Fruit fly (Drosophila melanogaster) whole organism, prepupa: ENCODE measurements around the gene RhoU.

Experiments
- Blimp-1 ChIP-seq: fragments of 200-800 bp; sonication (Bioruptor generic); optimal IDR thresholded peaks from 3 replicates; lab custom pipeline; 2017; ENCODE audit warnings: missing biosample characterization, missing genetic modification characterization, mild to moderate bottlenecking, moderate library complexity, missing genetic modification reagents
- CG10631 ChIP-seq: fragments of 200-800 bp; sonication (Bioruptor generic); optimal IDR thresholded peaks from 2 replicates; lab custom pipeline; 2016; ENCODE audit warnings: missing biosample characterization, missing genetic modification characterization
- CG10669 ChIP-seq: fragments of 200-800 bp; sonication (Bioruptor generic); optimal IDR thresholded peaks from 3 replicates; lab custom pipeline; 2018; ENCODE audit warnings: missing biosample characterization, mild to moderate bottlenecking, missing genetic modification characterization, moderate library complexity
- CG11762 ChIP-seq: fragments of 200-800 bp; sonication (Bioruptor generic); optimal IDR thresholded peaks from 3 replicates; lab custom pipeline; 2016; ENCODE audit warnings: missing biosample characterization, missing genetic modification characterization; ENCODE audit not compliant: insufficient read depth
- CG1621 ChIP-seq: fragments of 200-800 bp; sonication (Bioruptor generic); optimal IDR thresholded peaks from 3 replicates; lab custom pipeline; 2018; ENCODE audit warnings: missing biosample characterization, mild to moderate bottlenecking, missing genetic modification characterization
- CG16779 ChIP-seq: fragments of 200-800 bp; sonication (Bioruptor generic); optimal IDR thresholded peaks from 3 replicates; lab custom pipeline; 2017; ENCODE audit warnings: missing biosample characterization, mild to moderate bottlenecking, missing genetic modification characterization
- CG3032 ChIP-seq: fragments of 200-800 bp; optimal IDR thresholded peaks from 2 replicates; lab custom pipeline; 2019; ENCODE audit warnings: missing biosample characterization, mild to moderate bottlenecking, missing genetic modification characterization, moderate library complexity
- CG32006 ChIP-seq: fragments of 200-800 bp; sonication (Bioruptor generic); optimal IDR thresholded peaks from 3 replicates; lab custom pipeline; 2017; ENCODE audit warnings: missing biosample characterization, mild to moderate bottlenecking, missing genetic modification characterization
- CG34406 ChIP-seq: fragments of 200-800 bp; sonication (Bioruptor generic); optimal IDR thresholded peaks from 3 replicates; lab custom pipeline; 2016; ENCODE audit warnings: missing biosample characterization, missing genetic modification characterization
- CG4318 ChIP-seq: fragments of 200-800 bp; sonication (Bioruptor generic); optimal IDR thresholded peaks from 3 replicates; lab custom pipeline; 2017; ENCODE audit warnings: missing biosample characterization, mild to moderate bottlenecking, missing genetic modification characterization
- CG6163 ChIP-seq: fragments of 200-800 bp; sonication (Bioruptor generic); IDR thresholded peaks from 3 replicates; pipeline ENCODE4 v1.3.6; 2022; ENCODE audit warnings: missing biosample characterization, missing genetic modification characterization
- CG6276 ChIP-seq: fragments of 200-800 bp; sonication (Bioruptor generic); optimal IDR thresholded peaks from 2 replicates; lab custom pipeline; 2017; ENCODE audit warnings: missing biosample characterization, mild to moderate bottlenecking, missing genetic modification characterization
- CG6808 ChIP-seq: fragments of 200-800 bp; sonication (Bioruptor generic); optimal IDR thresholded peaks from 3 replicates; lab custom pipeline; 2017; ENCODE audit warnings: missing biosample characterization, missing genetic modification characterization, mild to moderate bottlenecking, moderate library complexity, missing genetic modification reagents
- CG7368 ChIP-seq: fragments of 200-800 bp; sonication (Bioruptor generic); optimal IDR thresholded peaks from 3 replicates; lab custom pipeline; 2016; ENCODE audit warnings: missing biosample characterization, missing genetic modification characterization
- CG8319 ChIP-seq: fragments of 200-800 bp; sonication (Bioruptor generic); optimal IDR thresholded peaks from 3 replicates; lab custom pipeline; 2016; ENCODE audit warnings: missing biosample characterization, missing genetic modification characterization
- CG8632 ChIP-seq: fragments of 200-800 bp; sonication (Bioruptor generic); optimal IDR thresholded peaks from 3 replicates; lab custom pipeline; 2016; ENCODE audit warnings: missing biosample characterization, missing genetic modification characterization
- Eip78C ChIP-seq: fragments of 200-800 bp; sonication (Bioruptor generic); peaks from one replicate; lab custom pipeline; 2016; ENCODE audit warnings: missing biosample characterization, missing genetic modification characterization
- Ets21C ChIP-seq: fragments of 200-800 bp; sonication (Bioruptor generic); optimal IDR thresholded peaks from 3 replicates; lab custom pipeline; 2016; ENCODE audit warnings: missing biosample characterization, missing genetic modification characterization
- Ets96B ChIP-seq: fragments of 200-800 bp; optimal IDR thresholded peaks from 2 replicates; lab custom pipeline; 2019; ENCODE audit warnings: missing biosample characterization, mild to moderate bottlenecking, missing genetic modification characterization, moderate library complexity
- Hr39 ChIP-seq: fragments of 200-800 bp; sonication (Bioruptor generic); optimal IDR thresholded peaks from 2 replicates; lab custom pipeline; 2016; ENCODE audit warnings: missing biosample characterization, missing genetic modification characterization
- Lpt ChIP-seq: fragments of 200-800 bp; sonication (Bioruptor generic); optimal IDR thresholded peaks from 3 replicates; lab custom pipeline; 2016; ENCODE audit warnings: missing biosample characterization, missing genetic modification characterization
- Met ChIP-seq: fragments of 200-800 bp; sonication (Bioruptor generic); optimal IDR thresholded peaks from 3 replicates; lab custom pipeline; 2016; ENCODE audit warnings: missing biosample characterization, missing genetic modification characterization
- OdsH ChIP-seq: fragments of 200-800 bp; sonication (Bioruptor generic); optimal IDR thresholded peaks from 3 replicates; lab custom pipeline; 2016; ENCODE audit warnings: missing biosample characterization, missing genetic modification characterization
- Smox ChIP-seq: fragments of 200-800 bp; sonication (Bioruptor generic); optimal IDR thresholded peaks from 3 replicates; lab custom pipeline; 2016; ENCODE audit warnings: missing biosample characterization, missing genetic modification characterization
- Sox102F ChIP-seq: fragments of 200-800 bp; sonication (Bioruptor generic); optimal IDR thresholded peaks from 2 replicates; lab custom pipeline; 2016; ENCODE audit warnings: missing biosample characterization, mild to moderate bottlenecking, missing genetic modification characterization
- Sox14 ChIP-seq: fragments of 200-800 bp; sonication (Bioruptor generic); optimal IDR thresholded peaks from 3 replicates; lab custom pipeline; 2016; ENCODE audit warnings: missing biosample characterization, missing genetic modification characterization
- Sox15 ChIP-seq: fragments of 200-800 bp; sonication (Bioruptor generic); optimal IDR thresholded peaks from 3 replicates; lab custom pipeline; 2016; ENCODE audit warnings: missing biosample characterization, missing genetic modification characterization
- achi ChIP-seq: fragments of 200-800 bp; sonication (Bioruptor generic); optimal IDR thresholded peaks from 3 replicates; lab custom pipeline; 2016; ENCODE audit warnings: missing biosample characterization, missing genetic modification characterization
- acj6 ChIP-seq: fragments of 200-800 bp; sonication (Bioruptor generic); optimal IDR thresholded peaks from 3 replicates; lab custom pipeline; 2016; ENCODE audit warnings: missing biosample characterization, missing genetic modification characterization
- cyc ChIP-seq: fragments of 200-800 bp; sonication (Bioruptor generic); optimal IDR thresholded peaks from 3 replicates; lab custom pipeline; 2016; ENCODE audit warnings: missing biosample characterization, missing genetic modification characterization
- dac ChIP-seq: fragments of 200-800 bp; sonication (Bioruptor generic); optimal IDR thresholded peaks from 2 replicates; lab custom pipeline; 2017; ENCODE audit warnings: missing biosample characterization, mild to moderate bottlenecking, missing genetic modification characterization
- dsx ChIP-seq: fragments of 200-800 bp; optimal IDR thresholded peaks from 3 replicates; lab custom pipeline; 2019; ENCODE audit warnings: missing biosample characterization, mild to moderate bottlenecking, missing genetic modification characterization, moderate library complexity; ENCODE audit not compliant: poor library complexity, severe bottlenecking
- fd59A ChIP-seq: fragments of 200-800 bp; sonication (Bioruptor generic); optimal IDR thresholded peaks from 2 replicates; lab custom pipeline; 2017; ENCODE audit warnings: missing biosample characterization, mild to moderate bottlenecking, missing genetic modification characterization, missing genetic modification reagents
- fd85E ChIP-seq: fragments of 200-800 bp; sonication (Bioruptor generic); optimal IDR thresholded peaks from 3 replicates; lab custom pipeline; 2016; ENCODE audit warnings: missing biosample characterization, missing genetic modification characterization
- fkh ChIP-seq: fragments of 200-800 bp; sonication (Bioruptor generic); optimal IDR thresholded peaks from 3 replicates; lab custom pipeline; 2017; ENCODE audit warnings: missing biosample characterization, mild to moderate bottlenecking, missing genetic modification characterization, moderate library complexity
- lz ChIP-seq: fragments of 200-800 bp; sonication (Bioruptor generic); optimal IDR thresholded peaks from 3 replicates; lab custom pipeline; 2016; ENCODE audit warnings: missing biosample characterization, missing genetic modification characterization
- pdm3 ChIP-seq: fragments of 200-800 bp; sonication (Bioruptor generic); optimal IDR thresholded peaks from 3 replicates; lab custom pipeline; 2016; ENCODE audit warnings: missing biosample characterization, missing genetic modification characterization
- ss ChIP-seq, 2 experiments: fragments of 200-800 bp; sonication (Bioruptor generic); optimal IDR thresholded peaks; 2 replicates in 1 of 2; 3 replicates in 1 of 2; lab custom pipeline; 2017 to 2018; ENCODE audit warnings: mild to moderate bottlenecking in 2 of 2, missing biosample characterization in 2 of 2, missing genetic modification characterization in 2 of 2, moderate library complexity in 1 of 2
- svp ChIP-seq: fragments of 200-800 bp; sonication (Bioruptor generic); peaks from one replicate; lab custom pipeline; 2016; ENCODE audit warnings: missing biosample characterization, missing genetic modification characterization
- vri ChIP-seq: fragments of 200-800 bp; sonication (Bioruptor generic); optimal IDR thresholded peaks from 3 replicates; lab custom pipeline; 2016; ENCODE audit warnings: missing biosample characterization, mild to moderate bottlenecking, missing genetic modification characterization

The RhoU gene

dm6 chrX:10127204-10127603 is 40.9 kb downstream of the RhoU start (continued):
- TF ChIP-seq CG4318 (peak; percentile 6), Hr39 (GFP tag; lab: Kevin White, UChicago) (no peak), cyc (no peak), pdm3 (GFP tag; lab: Kevin White, UChicago) (no peak), CG10631 (GFP tag; lab: Kevin White, UChicago) (no peak), Ets21C (GFP tag; lab: Kevin White, UChicago) (no peak), CG8319 (GFP tag; lab: Kevin White, UChicago) (no peak), CG3032 (tag; lab: Kevin White, UChicago) (no peak), achi (no peak), lz (GFP tag; lab: Kevin White, UChicago) (no peak), CG8632 (no peak), CG10669 (GFP tag; lab: Kevin White, UChicago) (no peak), fd85E (GFP tag; lab: Kevin White, UChicago) (no peak), CG6163 (0 out of 3 replicates have a peak, but pooled peaks have one; percentile 45)

DNA sequence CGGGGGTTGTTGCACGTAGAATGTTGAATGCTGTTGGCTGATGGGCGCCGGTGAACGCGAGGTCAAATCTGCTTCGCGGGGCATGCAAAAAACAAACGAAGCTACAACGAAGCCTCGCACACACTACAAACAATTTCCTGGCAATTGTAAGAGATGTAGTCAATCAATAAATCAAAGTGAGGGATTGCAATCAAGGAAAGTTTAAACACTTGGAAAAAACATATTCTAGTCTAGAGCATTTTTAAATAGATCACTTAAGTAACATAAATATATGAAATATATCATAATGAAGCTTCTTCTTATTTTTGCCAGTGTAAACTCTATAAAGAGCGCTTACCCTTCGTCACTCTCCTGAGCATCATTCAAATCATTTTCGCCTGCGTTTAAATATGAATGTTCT is 51.3 kb downstream of the RhoU start:
- TF ChIP-seq svp (peak; percentile 64), CG6276 (no peak), CG11762 (GFP tag; lab: Kevin White, UChicago) (no peak), CG6808 (GFP tag; lab: Kevin White, UChicago) (peak; percentile 12), acj6 (peak; percentile 2), Smox (peak; percentile 6), cyc (no peak), Sox14 (GFP tag; lab: Kevin White, UChicago) (no peak), OdsH (GFP tag; lab: Kevin White, UChicago) (no peak), dsx (GFP tag; lab: Kevin White, UChicago) (no peak), CG16779 (tag; lab: Kevin White, UChicago) (no peak), CG10631 (GFP tag; lab: Kevin White, UChicago) (peak; percentile 1), achi (no peak), CG8319 (GFP tag; lab: Kevin White, UChicago) (no peak), Ets96B (tag; lab: Kevin White, UChicago) (peak; percentile 32), CG1621 (tag; lab: Kevin White, UChicago) (no peak), Eip78C (GFP tag; lab: Kevin White, UChicago) (peak; percentile 68), CG7368 (GFP tag; lab: Kevin White, UChicago) (no peak), CG8632 (no peak), fkh (GFP tag; lab: Kevin White, UChicago) (no peak), CG32006 (GFP tag; lab: Kevin White, UChicago) (peak; percentile 20)
- TF ChIP-seq, all 60 proteins: peak for 8

DNA sequence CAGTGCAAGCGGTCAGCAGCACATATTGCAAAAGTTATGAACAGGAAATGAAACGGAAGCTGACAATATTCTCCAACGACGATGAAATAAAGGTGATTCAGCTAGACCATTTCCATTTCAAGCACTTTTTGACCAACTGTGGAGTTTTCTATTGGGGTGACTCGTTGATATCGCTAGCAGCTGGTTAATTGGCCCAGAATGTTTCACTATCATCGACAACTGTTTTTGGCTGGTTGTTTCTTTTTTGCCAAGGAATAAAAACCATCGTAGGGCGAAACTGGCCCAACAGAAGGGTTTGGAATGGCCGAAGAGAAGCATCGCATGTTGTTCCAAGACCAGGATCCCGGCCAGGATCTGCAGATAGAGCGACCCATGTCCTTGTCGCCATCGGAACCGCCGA is 67.0 kb downstream of the RhoU start, which contains the start of gene CG12645:
CG12645 (plus strand) TSS at position 301 of the 400 bp plus-strand sequence.
- no peak for TF ChIP-seq dac
- TF ChIP-seq Lpt (GFP tag; lab: Kevin White, UChicago) = no peak
- no peak for TF ChIP-seq CG11762 (GFP tag; lab: Kevin White, UChicago)
- no peak for TF ChIP-seq ss (GFP tag; optimal IDR thresholded peaks at IDR 0.05; lab: Kevin White, UChicago)
- TF ChIP-seq Sox102F (GFP tag; lab: Kevin White, UChicago) = no peak
- no peak for TF ChIP-seq cyc
- TF ChIP-seq Sox14 (GFP tag; lab: Kevin White, UChicago) = no peak
- TF ChIP-seq CG34406 (GFP tag; lab: Kevin White, UChicago) = no peak
- no peak for TF ChIP-seq fd85E (GFP tag; lab: Kevin White, UChicago)
- no peak for TF ChIP-seq pdm3 (GFP tag; lab: Kevin White, UChicago)
- TF ChIP-seq Met = no peak
- TF ChIP-seq CG6808 (GFP tag; lab: Kevin White, UChicago) = no peak
- no peak for TF ChIP-seq Sox15 (GFP tag; lab: Kevin White, UChicago)
- TF ChIP-seq fd59A (GFP tag; lab: Kevin White, UChicago) = no peak
- TF ChIP-seq Eip78C (GFP tag; lab: Kevin White, UChicago) = no peak
- TF ChIP-seq vri (GFP tag; lab: Kevin White, UChicago) = no peak
- no peak for TF ChIP-seq CG6276
- TF ChIP-seq CG4318 = no peak
- no peak for TF ChIP-seq Blimp-1 (GFP tag; lab: Kevin White, UChicago)
